Fruit fly (Drosophila melanogaster) Kc167 (cell line): ENCODE measurements around the gene CG14105.

Experiments
- Sin3A ChIP-seq: fragments of >200 bp; optimal IDR thresholded peaks from 2 replicates; lab custom pipeline; 2018; ENCODE audit warnings: missing external identifiers
- insv ChIP-seq: fragments of >200 bp; optimal IDR thresholded peaks from 3 replicates; lab custom pipeline; 2018; ENCODE audit warnings: missing external identifiers
- psq ChIP-seq: fragments of >200 bp; optimal IDR thresholded peaks from 2 replicates; lab custom pipeline; 2017; ENCODE audit warnings: missing external identifiers

dm6 chr3L:13384489-13384888, 42.0 kb downstream of the CG14105 start, which contains the start of gene CG14110:
- TF ChIP-seq psq (lab: Kevin White, UChicago), result no peak
- TF ChIP-seq Sin3A, result no peak
- TF ChIP-seq insv (lab: Kevin White, UChicago), result no peak
